Worm (Caenorhabditis elegans) whole organism, young adult: ENCODE results near the gene alh-7.

Experiments used
- B0019.2 ChIP-seq: fragments of 200-800 bp; sonication (Bioruptor generic); conservative IDR thresholded peaks from 2 replicates; pipeline ENCODE4 v1.3.6; 2022; ENCODE audit warnings: missing genetic modification reagents, missing genetic modification characterization, missing compliant biosample characterization
- B0035.1 ChIP-seq: sonication (generic microtip); optimal IDR thresholded peaks from 2 replicates; lab custom pipeline; 2016; ENCODE audit warnings: missing genetic modification characterization, mild to moderate bottlenecking, missing compliant biosample characterization, missing genotype, missing genetic modification reagents
- C06A6.2 ChIP-seq: fragments of 200-800 bp; sonication (Bioruptor generic); conservative IDR thresholded peaks from 2 replicates; pipeline ENCODE4 v1.3.6; 2022; ENCODE audit warnings: missing genetic modification characterization, missing compliant biosample characterization
- F10E7.11 ChIP-seq: sonication (generic microtip); optimal IDR thresholded peaks from 2 replicates; lab custom pipeline; 2017; ENCODE audit warnings: mild to moderate bottlenecking, missing genetic modification characterization, moderate library complexity, missing compliant biosample characterization
- F22D6.2 ChIP-seq: sonication (generic microtip); optimal IDR thresholded peaks from 2 replicates; lab custom pipeline; 2016; ENCODE audit warnings: mild to moderate bottlenecking, missing genetic modification characterization, missing compliant biosample characterization
- F33H1.4 ChIP-seq: fragments of 200-800 bp; sonication (Bioruptor generic); IDR thresholded peaks from 2 replicates; pipeline ENCODE4 v1.3.6; 2022; ENCODE audit warnings: missing genetic modification reagents, missing genetic modification characterization, missing compliant biosample characterization
- F37B4.10 ChIP-seq: fragments of 200-800 bp; sonication (Bioruptor generic); IDR thresholded peaks from 2 replicates; pipeline ENCODE4 v1.3.6; 2022; ENCODE audit warnings: missing genetic modification characterization, missing compliant biosample characterization
- F55B11.4 ChIP-seq: sonication (generic microtip); optimal IDR thresholded peaks from 2 replicates; lab custom pipeline; 2016; ENCODE audit warnings: missing compliant biosample characterization, missing genetic modification characterization, borderline replicate concordance; ENCODE audit not compliant: insufficient read depth
- T26A5.8 ChIP-seq: sonication (generic microtip); optimal IDR thresholded peaks from 2 replicates; lab custom pipeline; 2016; ENCODE audit warnings: missing genetic modification characterization, missing compliant biosample characterization
- Y53F4B.3 ChIP-seq: fragments of 200-800 bp; sonication (Bioruptor generic); IDR thresholded peaks from 2 replicates; pipeline ENCODE4 v1.3.6; 2022; ENCODE audit warnings: missing genetic modification reagents, missing genetic modification characterization, missing compliant biosample characterization
- ZK185.1 ChIP-seq: sonication (generic microtip); optimal IDR thresholded peaks from 2 replicates; lab custom pipeline; 2016; ENCODE audit warnings: mild to moderate bottlenecking, missing genetic modification characterization, missing compliant biosample characterization; ENCODE audit not compliant: poor library complexity, severe bottlenecking
- akir-1 ChIP-seq: fragments of 200-800 bp; sonication (Bioruptor generic); optimal IDR thresholded peaks from 2 replicates; lab custom pipeline; 2018; ENCODE audit warnings: mild to moderate bottlenecking, missing genetic modification characterization, moderate library complexity, missing compliant biosample characterization
- ama-1 ChIP-seq, 3 experiments: fragments of 150-350 bp in 1 of 3; sonication (generic microtip) in 2 of 3; optimal IDR thresholded peaks; 2 replicates each; lab custom pipeline; 2014 to 2018; ENCODE audit warnings: missing biosample characterization in 2 of 3, missing genetic modification characterization in 2 of 3, missing genetic modification reagents in 2 of 3
- aptf-2 ChIP-seq: fragments of 200-800 bp; sonication (Bioruptor generic); conservative IDR thresholded peaks from 2 replicates; pipeline ENCODE4 v1.3.6; 2022; ENCODE audit warnings: missing genetic modification reagents, missing genetic modification characterization, missing compliant biosample characterization
- aptf-3 ChIP-seq: fragments of 200-800 bp; sonication (Bioruptor generic); IDR thresholded peaks from 2 replicates; pipeline ENCODE4 v1.3.6; 2022; ENCODE audit warnings: missing genetic modification characterization, missing compliant biosample characterization
- attf-5 ChIP-seq: fragments of 200-800 bp; sonication (Bioruptor generic); optimal IDR thresholded peaks from 2 replicates; lab custom pipeline; 2018; ENCODE audit warnings: mild to moderate bottlenecking, missing genetic modification characterization, missing compliant biosample characterization
- ceh-100 ChIP-seq: fragments of 200-800 bp; sonication (Bioruptor generic); IDR thresholded peaks from 2 replicates; pipeline ENCODE4 v1.3.6; 2022; ENCODE audit warnings: missing genetic modification reagents, missing genetic modification characterization, missing compliant biosample characterization
- ceh-40 ChIP-seq: fragments of 200-800 bp; sonication (Bioruptor generic); IDR thresholded peaks from 2 replicates; pipeline ENCODE4 v1.3.6; 2022; ENCODE audit warnings: missing genetic modification characterization, missing compliant biosample characterization
- ceh-79 ChIP-seq: sonication (generic microtip); optimal IDR thresholded peaks from 2 replicates; lab custom pipeline; 2017; ENCODE audit warnings: mild to moderate bottlenecking, missing genetic modification characterization, missing compliant biosample characterization
- ceh-91 ChIP-seq: fragments of 200-800 bp; sonication (Bioruptor generic); IDR thresholded peaks from 2 replicates; pipeline ENCODE4 v1.3.6; 2022; ENCODE audit warnings: missing genetic modification reagents, missing genetic modification characterization, missing compliant biosample characterization
- dox-1 ChIP-seq: fragments of 200-800 bp; sonication (Bioruptor generic); IDR thresholded peaks from 2 replicates; pipeline ENCODE4 v1.3.6; 2022; ENCODE audit warnings: missing genetic modification reagents, missing genetic modification characterization, missing compliant biosample characterization
- egl-18 ChIP-seq: fragments of 200-800 bp; sonication (Bioruptor generic); IDR thresholded peaks from 2 replicates; pipeline ENCODE4 v1.3.6; 2022; ENCODE audit warnings: missing genetic modification reagents, missing genetic modification characterization, missing compliant biosample characterization
- fkh-3 ChIP-seq: sonication (generic microtip); optimal IDR thresholded peaks from 2 replicates; lab custom pipeline; 2016; ENCODE audit warnings: mild to moderate bottlenecking, missing genetic modification characterization, missing compliant biosample characterization
- hlh-12 ChIP-seq: sonication (generic microtip); optimal IDR thresholded peaks from 2 replicates; lab custom pipeline; 2016; ENCODE audit warnings: missing genetic modification characterization, missing compliant biosample characterization
- hmg-1.2 ChIP-seq: fragments of 200-800 bp; sonication (Bioruptor generic); IDR thresholded peaks from 2 replicates; pipeline ENCODE4 v1.3.6; 2022; ENCODE audit warnings: missing genetic modification reagents, missing genetic modification characterization, missing compliant biosample characterization
- hmg-20 ChIP-seq: fragments of 200-800 bp; sonication (Bioruptor generic); IDR thresholded peaks from 2 replicates; pipeline ENCODE4 v1.3.6; 2022; ENCODE audit warnings: missing genetic modification reagents, missing genetic modification characterization, missing compliant biosample characterization
- let-526 ChIP-seq: fragments of 200-800 bp; sonication (Bioruptor generic); IDR thresholded peaks from 2 replicates; pipeline ENCODE4 v1.3.6; 2022; ENCODE audit warnings: missing genetic modification reagents, missing genetic modification characterization, missing compliant biosample characterization
- let-607 ChIP-seq, 2 experiments: fragments of 200-800 bp in 1 of 2; sonication (Bioruptor generic) in 1 of 2; sonication (generic microtip) in 1 of 2; optimal IDR thresholded peaks; 2 replicates each; lab custom pipeline; 2016 to 2018; ENCODE audit warnings: mild to moderate bottlenecking in 2 of 2, missing compliant biosample characterization in 2 of 2, missing genetic modification characterization in 2 of 2, moderate library complexity in 2 of 2, missing genotype in 1 of 2
- lin-40 ChIP-seq: sonication (generic microtip); optimal IDR thresholded peaks from 2 replicates; lab custom pipeline; 2016; ENCODE audit warnings: missing genetic modification characterization, mild to moderate bottlenecking, missing compliant biosample characterization, missing genotype, missing genetic modification reagents
- lin-54 ChIP-seq: fragments of 200-800 bp; sonication (Bioruptor generic); optimal IDR thresholded peaks from 2 replicates; lab custom pipeline; 2018; ENCODE audit warnings: mild to moderate bottlenecking, missing genetic modification characterization, missing compliant biosample characterization
- lir-1 ChIP-seq: fragments of 200-800 bp; sonication (Bioruptor generic); conservative IDR thresholded peaks from 2 replicates; pipeline ENCODE4 v1.3.6; 2022; ENCODE audit warnings: missing genetic modification reagents, missing genetic modification characterization, missing compliant biosample characterization
- lsl-1 ChIP-seq: fragments of 200-800 bp; sonication (Bioruptor generic); optimal IDR thresholded peaks from 2 replicates; lab custom pipeline; 2018; ENCODE audit warnings: mild to moderate bottlenecking, missing genetic modification characterization, moderate library complexity, missing compliant biosample characterization
- madf-10 ChIP-seq: sonication (generic microtip); optimal IDR thresholded peaks from 2 replicates; lab custom pipeline; 2016; ENCODE audit warnings: mild to moderate bottlenecking, missing genetic modification characterization, missing compliant biosample characterization
- madf-3 ChIP-seq: fragments of 200-800 bp; sonication (Bioruptor generic); IDR thresholded peaks from 2 replicates; pipeline ENCODE4 v1.3.6; 2022; ENCODE audit warnings: missing genetic modification reagents, missing genetic modification characterization, missing compliant biosample characterization
- mel-28 ChIP-seq: sonication (generic microtip); optimal IDR thresholded peaks from 2 replicates; lab custom pipeline; 2016; ENCODE audit warnings: borderline replicate concordance, mild to moderate bottlenecking, missing genetic modification characterization, missing compliant biosample characterization
- nfya-1 ChIP-seq: sonication (generic microtip); optimal IDR thresholded peaks from 2 replicates; lab custom pipeline; 2017; ENCODE audit warnings: antibody characterized with exemption, missing compliant biosample characterization, missing genetic modification characterization, borderline replicate concordance; ENCODE audit not compliant: insufficient read depth
- nhr-179 ChIP-seq: sonication (generic microtip); optimal IDR thresholded peaks from 2 replicates; lab custom pipeline; 2016; ENCODE audit warnings: mild to moderate bottlenecking, missing genetic modification characterization, missing compliant biosample characterization
- snpc-1.3 ChIP-seq: sonication (generic microtip); optimal IDR thresholded peaks from 2 replicates; lab custom pipeline; 2017; ENCODE audit warnings: missing genetic modification characterization, mild to moderate bottlenecking, missing compliant biosample characterization, antibody characterized with exemption, moderate library complexity, missing genotype, missing genetic modification reagents; ENCODE audit not compliant: insufficient read depth
- snpc-3.4 ChIP-seq: sonication (generic microtip); optimal IDR thresholded peaks from 2 replicates; lab custom pipeline; 2017; ENCODE audit warnings: missing genetic modification characterization, mild to moderate bottlenecking, missing compliant biosample characterization, antibody characterized with exemption, moderate library complexity, missing genotype, missing genetic modification reagents
- tbx-9 ChIP-seq: sonication (generic microtip); optimal IDR thresholded peaks from 2 replicates; lab custom pipeline; 2016; ENCODE audit warnings: borderline replicate concordance, missing genetic modification characterization, inconsistent platforms, missing compliant biosample characterization
- tlf-1 ChIP-seq: fragments of 200-800 bp; sonication (Bioruptor generic); optimal IDR thresholded peaks from 2 replicates; lab custom pipeline; 2018; ENCODE audit warnings: mild to moderate bottlenecking, missing genetic modification characterization, missing compliant biosample characterization
- unc-62 ChIP-seq: fragments of 150-350 bp; optimal IDR thresholded peaks from 2 replicates; lab custom pipeline; 2014; ENCODE audit warnings: missing biosample characterization, missing genetic modification reagents, missing genetic modification characterization
- ztf-22 ChIP-seq: fragments of 200-800 bp; sonication (Bioruptor generic); optimal IDR thresholded peaks from 2 replicates; lab custom pipeline; 2018; ENCODE audit warnings: mild to moderate bottlenecking, missing genetic modification characterization, moderate library complexity, missing compliant biosample characterization
- ztf-3 ChIP-seq: fragments of 200-800 bp; sonication (Bioruptor generic); optimal IDR thresholded peaks from 2 replicates; lab custom pipeline; 2018; ENCODE audit warnings: mild to moderate bottlenecking, missing genetic modification characterization, missing compliant biosample characterization

Gene alh-7

DNA sequence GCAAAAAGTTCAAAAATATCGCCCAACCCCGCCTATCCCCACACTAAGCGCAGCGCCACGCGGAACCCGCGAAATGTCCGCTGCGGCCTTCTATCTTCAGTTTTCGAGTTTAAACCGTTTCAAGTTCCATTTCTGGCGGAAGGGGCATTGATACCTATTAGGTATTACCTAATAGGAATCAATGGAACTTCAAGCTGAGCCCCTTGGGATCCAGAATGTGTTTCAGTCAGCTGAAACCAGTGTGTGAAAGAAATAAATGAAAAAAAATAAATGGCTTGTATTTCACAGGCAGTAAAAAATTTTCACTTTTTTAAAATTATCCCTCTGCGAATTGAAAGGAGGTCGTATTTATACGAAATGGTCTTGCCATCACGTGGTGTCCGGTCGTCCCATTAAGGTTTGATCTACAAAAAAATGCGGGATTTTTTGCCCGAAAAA is 29.6 kb upstream of the alh-7 start (continued):
- TF ChIP-seq dox-1 (GFP tag; lab: Robert Waterston, UW), result peak; percentile 87
- TF ChIP-seq aptf-3 (GFP tag; lab: Robert Waterston, UW), result no peak
- TF ChIP-seq let-526 (GFP tag; lab: Robert Waterston, UW), result no peak
- TF ChIP-seq aptf-2 (GFP tag; lab: Robert Waterston, UW), result no peak
- TF ChIP-seq Y53F4B.3 (GFP tag; lab: Robert Waterston, UW), result peak; percentile 55; the same call in 1 of the 2 replicates
- TF ChIP-seq F55B11.4 (tag; lab: Kevin White, UChicago), result no peak
- TF ChIP-seq ztf-3, result no peak
- TF ChIP-seq tbx-9 (tag; lab: Kevin White, UChicago), result no peak
- TF ChIP-seq mel-28 (tag; lab: Kevin White, UChicago), result no peak
- TF ChIP-seq B0019.2 (GFP tag; lab: Robert Waterston, UW), result peak; percentile 49; the same call in 1 of the 2 replicates
- TF ChIP-seq ama-1 (optimal IDR thresholded peaks at IDR 0.05; lab: Kevin White, UChicago), result no peak
- peak; percentile 17 to 73 for TF ChIP-seq ama-1 (GFP tag; optimal IDR thresholded peaks at IDR 0.05; lab: Kevin White, UChicago)
- TF ChIP-seq akir-1 (GFP tag; lab: Kevin White, UChicago), result no peak
- 0 out of 2 replicates have a peak, but pooled peaks have one; percentile 25 for TF ChIP-seq ceh-40 (GFP tag; lab: Robert Waterston, UW)
- 0 out of 2 replicates have a peak, but pooled peaks have one; percentile 29 for TF ChIP-seq madf-3 (GFP tag; lab: Robert Waterston, UW)
- no peak for TF ChIP-seq F37B4.10
- no peak for TF ChIP-seq B0035.1
- TF ChIP-seq egl-18 (GFP tag; lab: Robert Waterston, UW), result no peak
- TF ChIP-seq ceh-100 (GFP tag; lab: Robert Waterston, UW), result peak; percentile 52
- peak; percentile 47 for TF ChIP-seq attf-5 (GFP tag; lab: Kevin White, UChicago)
- peak; percentile 61 for TF ChIP-seq ceh-91 (GFP tag; lab: Robert Waterston, UW)
- TF ChIP-seq nfya-1 (tag; lab: Kevin White, UChicago), result no peak
- peak; percentile 43 for TF ChIP-seq T26A5.8 (tag; lab: Kevin White, UChicago)
- TF ChIP-seq unc-62 (GFP tag; lab: Kevin White, UChicago), result no peak
- TF ChIP-seq F10E7.11 (tag; lab: Kevin White, UChicago), result no peak
- TF ChIP-seq hmg-20 (GFP tag; lab: Robert Waterston, UW), result no peak
- no peak for TF ChIP-seq ztf-22
- no peak for TF ChIP-seq fkh-3
- no peak for TF ChIP-seq ceh-79 (tag; lab: Kevin White, UChicago)
- no peak for TF ChIP-seq nhr-179 (tag; lab: Kevin White, UChicago)
- peak; percentile 81 for TF ChIP-seq lsl-1 (GFP tag; lab: Kevin White, UChicago)
- TF ChIP-seq hlh-12 (tag; lab: Kevin White, UChicago), result no peak
- TF ChIP-seq lin-40 (tag; lab: Kevin White, UChicago), result no peak
- peak; percentile 51; the same call in 1 of the 2 replicates for TF ChIP-seq lir-1 (GFP tag; lab: Robert Waterston, UW)
- peak; percentile 68 for TF ChIP-seq tlf-1 (GFP tag; lab: Kevin White, UChicago)
- peak; percentile 97 for TF ChIP-seq snpc-1.3 (tag; lab: Kevin White, UChicago)
- TF ChIP-seq C06A6.2 (GFP tag; lab: Robert Waterston, UW), result no peak
- peak; percentile 98 for TF ChIP-seq snpc-3.4 (tag; lab: Kevin White, UChicago)
- TF ChIP-seq lin-54 (GFP tag; lab: Kevin White, UChicago), result peak; percentile 76
- TF ChIP-seq madf-10, result no peak
- TF ChIP-seq hmg-1.2 (GFP tag; lab: Robert Waterston, UW), result peak; percentile 95
- no peak for TF ChIP-seq let-607 (tag; optimal IDR thresholded peaks at IDR 0.05; lab: Kevin White, UChicago)
- no peak for TF ChIP-seq ZK185.1 (tag; lab: Kevin White, UChicago)
- no peak for TF ChIP-seq F22D6.2
- peak; percentile 61 for TF ChIP-seq F33H1.4 (GFP tag; lab: Robert Waterston, UW)
